Worm (Caenorhabditis elegans): ENCODE measurements around the gene D2096.6.

DNA sequence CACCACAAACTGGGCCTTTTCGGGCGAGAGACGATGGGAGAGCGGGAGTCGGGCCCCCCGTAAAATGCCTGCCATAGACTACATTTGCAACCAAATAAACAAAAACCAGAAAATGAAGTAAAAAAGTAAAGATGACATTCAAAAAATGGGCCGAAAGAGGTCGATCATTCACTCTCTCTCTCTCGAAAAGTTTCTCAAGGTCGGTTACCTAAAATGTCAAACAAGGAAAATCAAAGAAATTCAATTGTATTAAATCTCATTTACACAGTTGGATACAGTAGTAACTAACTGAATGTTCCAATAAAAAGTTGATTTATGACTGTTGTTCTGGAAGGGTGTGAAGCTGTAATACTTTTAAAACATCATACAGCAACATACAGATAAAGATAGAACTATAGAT is 50.2 kb downstream of the D2096.6 start:
- TF ChIP-seq ztf-11 (tag; optimal IDR thresholded peaks at IDR 0.05) (no peak), nhr-10 (tag; optimal IDR thresholded peaks at IDR 0.05) (no peak), pqm-1 (tag; optimal IDR thresholded peaks at IDR 0.05) (no peak), daf-16 (GFP tag; optimal IDR thresholded peaks at IDR 0.05) (no peak), daf-16 (tag; optimal IDR thresholded peaks at IDR 0.05) (no peak), nhr-102 (tag; optimal IDR thresholded peaks at IDR 0.05) (no peak), dve-1 (tag; optimal IDR thresholded peaks at IDR 0.05; ENCODE audit: insufficient read depth) (no peak)

All from whole organism, L4 larva.